Fruit fly (Drosophila melanogaster): ENCODE results near the gene CG11317.

DNA sequence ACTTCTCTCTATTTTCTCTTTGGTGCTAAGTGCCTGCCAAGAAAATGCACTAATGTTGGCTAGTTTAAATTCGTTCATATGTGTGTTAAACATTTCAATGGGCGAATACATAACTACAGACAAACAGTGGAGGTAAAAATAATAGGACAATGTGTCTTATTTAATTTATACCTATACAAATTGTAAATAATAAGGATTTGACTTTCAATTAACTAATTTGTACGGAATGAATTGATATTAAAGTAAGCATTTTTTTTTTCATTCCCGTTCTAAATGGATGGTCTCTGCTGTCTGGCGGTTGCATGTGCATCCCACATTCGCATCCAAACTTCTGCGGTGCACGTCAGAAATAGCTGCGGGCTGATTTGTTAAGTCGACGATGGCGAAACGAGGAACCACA is 49.8 kb upstream of the CG11317 start:
- TF ChIP-seq Mio (GFP tag; optimal IDR thresholded peaks at IDR 0.05), result no peak
- no peak for TF ChIP-seq psq (GFP tag; optimal IDR thresholded peaks at IDR 0.05)
- TF ChIP-seq GATAd (GFP tag; optimal IDR thresholded peaks at IDR 0.05), result no peak
- TF ChIP-seq dmrt93B (GFP tag; optimal IDR thresholded peaks at IDR 0.05), result no peak
- TF ChIP-seq tai (GFP tag; optimal IDR thresholded peaks at IDR 0.05), result no peak
- no peak for TF ChIP-seq Abd-B (GFP tag; optimal IDR thresholded peaks at IDR 0.05)
- TF ChIP-seq Myc (optimal IDR thresholded peaks at IDR 0.05), result no peak
- TF ChIP-seq Sp1 (GFP tag; optimal IDR thresholded peaks at IDR 0.05), result no peak
- no peak for TF ChIP-seq dl (GFP tag; optimal IDR thresholded peaks at IDR 0.05; ENCODE audit: insufficient read depth in 1 of 2, partially characterized antibody in 2 of 2)

Measured in whole organism, wandering third instar larva.